Worm (Caenorhabditis elegans): ENCODE measurements around the gene C50E10.1.

- no peak for TF ChIP-seq snpc-4 (tag; optimal IDR thresholded peaks at IDR 0.05)
- TF ChIP-seq lin-13 (GFP tag; optimal IDR thresholded peaks at IDR 0.05): no peak
- no peak for TF ChIP-seq egl-27 (tag; optimal IDR thresholded peaks at IDR 0.05)
- no peak for TF ChIP-seq R02D3.7 (tag; optimal IDR thresholded peaks at IDR 0.05)
- no peak for TF ChIP-seq nhr-237 (tag; optimal IDR thresholded peaks at IDR 0.05)
- no peak for TF ChIP-seq nhr-77 (tag; optimal IDR thresholded peaks at IDR 0.05)
- no peak for TF ChIP-seq peb-1 (tag; optimal IDR thresholded peaks at IDR 0.05)
- TF ChIP-seq zag-1 (tag; optimal IDR thresholded peaks at IDR 0.05): no peak
Measured at ce11 chrII:12324159-12324558, 21.9 kb upstream of the C50E10.1 start, which contains the start of gene sre-56.

All from whole organism, L2 larva.